Worm (Caenorhabditis elegans) whole organism, L1 larva: ENCODE measurements around the gene lir-1.
A peak's percentile ranks its signal among the peaks of the same experiment; 100 is the strongest.

Source experiments
- C16A3.4 ChIP-seq: fragments of 150-350 bp; optimal IDR thresholded peaks from 2 replicates; lab custom pipeline; 2014; ENCODE audit warnings: missing biosample characterization, missing genetic modification characterization
- C34B4.2 ChIP-seq: sonication (generic microtip); optimal IDR thresholded peaks from 2 replicates; lab custom pipeline; 2017; ENCODE audit warnings: mild to moderate bottlenecking, missing genetic modification characterization, missing compliant biosample characterization
- F16B12.6 ChIP-seq: fragments of 150-350 bp; optimal IDR thresholded peaks from 2 replicates; lab custom pipeline; 2014; ENCODE audit warnings: missing biosample characterization, missing genetic modification characterization
- Y116A8C.19 ChIP-seq: sonication (generic microtip); optimal IDR thresholded peaks from 2 replicates; lab custom pipeline; 2016; ENCODE audit warnings: missing compliant biosample characterization, missing genetic modification characterization, borderline replicate concordance
- ama-1 ChIP-seq: fragments of 150-350 bp; optimal IDR thresholded peaks from 2 replicates; lab custom pipeline; 2014
- blmp-1 ChIP-seq: fragments of 150-350 bp; optimal IDR thresholded peaks from 2 replicates; lab custom pipeline; 2014; ENCODE audit warnings: missing biosample characterization, missing genetic modification characterization
- ceh-8 ChIP-seq: fragments of 200-800 bp; sonication (Bioruptor generic); optimal IDR thresholded peaks from 2 replicates; lab custom pipeline; 2018; ENCODE audit warnings: mild to moderate bottlenecking, missing genetic modification characterization, moderate library complexity, missing compliant biosample characterization
- dpl-1 ChIP-seq, 3 experiments: fragments of 150-350 bp in 2 of 3; sonication (generic microtip) in 1 of 3; optimal IDR thresholded peaks; 2 replicates each; lab custom pipeline; 2014 to 2017; ENCODE audit warnings: missing biosample characterization in 3 of 3, missing genetic modification characterization in 3 of 3, missing genetic modification reagents in 3 of 3
- efl-1 ChIP-seq, 4 experiments: fragments of 150-350 bp; optimal IDR thresholded peaks in 3 of 4; peaks in 1 of 4; 1 replicate in 1 of 4; 2 replicates in 3 of 4; lab custom pipeline; 2014; ENCODE audit warnings: missing biosample characterization in 2 of 4, missing genetic modification characterization in 2 of 4, missing genetic modification reagents in 2 of 4
- efl-3 ChIP-seq: fragments of 200-800 bp; sonication (Bioruptor generic); optimal IDR thresholded peaks from 2 replicates; lab custom pipeline; 2018; ENCODE audit warnings: mild to moderate bottlenecking, missing genetic modification characterization, missing compliant biosample characterization
- egl-13 ChIP-seq: sonication (generic microtip); optimal IDR thresholded peaks from 2 replicates; lab custom pipeline; 2016; ENCODE audit warnings: missing genotype, missing genetic modification reagents, missing genetic modification characterization, missing compliant biosample characterization
- egl-27 ChIP-seq, 2 experiments: fragments of 150-350 bp in 1 of 2; sonication (generic microtip); optimal IDR thresholded peaks; 3 replicates each; lab custom pipeline; 2017 to 2018; ENCODE audit warnings: missing biosample characterization in 2 of 2, missing genetic modification characterization in 2 of 2, missing genetic modification reagents in 2 of 2
- elt-3 ChIP-seq, 6 experiments: fragments of 150-350 bp in 1 of 6; sonication (generic microtip); optimal IDR thresholded peaks; 2 replicates each; lab custom pipeline; 2017 to 2018; ENCODE audit warnings: missing biosample characterization in 6 of 6, missing genetic modification characterization in 6 of 6, inconsistent platforms in 1 of 6
- ets-5 ChIP-seq: fragments of 200-800 bp; sonication (Bioruptor generic); IDR thresholded peaks from 2 replicates; pipeline ENCODE4 v1.3.6; 2022; ENCODE audit warnings: missing genetic modification characterization, missing compliant biosample characterization
- grh-1 ChIP-seq: fragments of 200-800 bp; sonication (Bioruptor generic); IDR thresholded peaks from 2 replicates; pipeline ENCODE4 v1.3.6; 2022; ENCODE audit warnings: missing genetic modification reagents, missing genetic modification characterization, missing compliant biosample characterization
- hlh-4 ChIP-seq: sonication (generic microtip); optimal IDR thresholded peaks from 2 replicates; lab custom pipeline; 2016; ENCODE audit warnings: mild to moderate bottlenecking, missing genetic modification characterization, missing compliant biosample characterization
- hpl-2 ChIP-seq: fragments of 150-350 bp; optimal IDR thresholded peaks from 2 replicates; lab custom pipeline; 2014; ENCODE audit warnings: missing biosample characterization, missing genetic modification reagents, missing genetic modification characterization
- irx-1 ChIP-seq: sonication (generic microtip); optimal IDR thresholded peaks from 2 replicates; lab custom pipeline; 2016; ENCODE audit warnings: missing genetic modification characterization, missing compliant biosample characterization
- lin-13 ChIP-seq: fragments of 150-350 bp; optimal IDR thresholded peaks from 2 replicates; lab custom pipeline; 2014; ENCODE audit warnings: missing biosample characterization, missing genetic modification reagents, missing genetic modification characterization
- lin-14 ChIP-seq: fragments of 200-800 bp; sonication (Bioruptor generic); optimal IDR thresholded peaks from 2 replicates; lab custom pipeline; 2018; ENCODE audit warnings: mild to moderate bottlenecking, missing genetic modification characterization, moderate library complexity, missing compliant biosample characterization
- lin-15B ChIP-seq: fragments of 150-350 bp; sonication (generic microtip); optimal IDR thresholded peaks from 3 replicates; lab custom pipeline; 2014; ENCODE audit warnings: missing biosample characterization, missing genetic modification characterization
- lin-35 ChIP-seq, 2 experiments: fragments of 150-350 bp; optimal IDR thresholded peaks; 2 replicates each; lab custom pipeline; 2014; ENCODE audit warnings: missing biosample characterization in 2 of 2, missing genetic modification characterization in 2 of 2, missing genetic modification reagents in 2 of 2
- lsy-2 ChIP-seq, 2 experiments: fragments of 150-350 bp; optimal IDR thresholded peaks; 2 replicates each; lab custom pipeline; 2014; ENCODE audit warnings: missing biosample characterization in 2 of 2, missing genetic modification characterization in 2 of 2
- mdl-1 ChIP-seq, 2 experiments: fragments of 150-350 bp; optimal IDR thresholded peaks; 2 replicates each; lab custom pipeline; 2014 to 2017; ENCODE audit warnings: missing biosample characterization in 2 of 2, missing genetic modification characterization in 2 of 2, inconsistent platforms in 1 of 2
- mef-2 ChIP-seq: fragments of 150-350 bp; optimal IDR thresholded peaks from 2 replicates; lab custom pipeline; 2014; ENCODE audit warnings: missing biosample characterization, missing genetic modification characterization
- mep-1 ChIP-seq: fragments of 150-350 bp; optimal IDR thresholded peaks from 2 replicates; lab custom pipeline; 2014; ENCODE audit warnings: missing biosample characterization, missing genetic modification characterization
- nhr-12 ChIP-seq: sonication (generic microtip); optimal IDR thresholded peaks from 2 replicates; lab custom pipeline; 2017; ENCODE audit warnings: missing biosample characterization, missing genetic modification characterization
- nhr-19 ChIP-seq: fragments of 200-800 bp; sonication (Bioruptor generic); conservative IDR thresholded peaks from 2 replicates; pipeline ENCODE4 v1.3.6; 2022; ENCODE audit warnings: missing genetic modification characterization, missing compliant biosample characterization
- nhr-20 ChIP-seq: sonication (generic microtip); optimal IDR thresholded peaks from 2 replicates; lab custom pipeline; 2016; ENCODE audit warnings: mild to moderate bottlenecking, missing genetic modification characterization, missing compliant biosample characterization
- nhr-237 ChIP-seq: fragments of 150-350 bp; optimal IDR thresholded peaks from 2 replicates; lab custom pipeline; 2014; ENCODE audit warnings: missing biosample characterization, missing genetic modification characterization
- nhr-28 ChIP-seq: fragments of 150-350 bp; optimal IDR thresholded peaks from 2 replicates; lab custom pipeline; 2014; ENCODE audit warnings: missing biosample characterization, missing genetic modification characterization
- nhr-47 ChIP-seq: sonication (generic microtip); optimal IDR thresholded peaks from 2 replicates; lab custom pipeline; 2016; ENCODE audit warnings: mild to moderate bottlenecking, missing genetic modification characterization, moderate library complexity, missing compliant biosample characterization
- nhr-71 ChIP-seq: sonication (generic microtip); optimal IDR thresholded peaks from 2 replicates; lab custom pipeline; 2016; ENCODE audit warnings: mild to moderate bottlenecking, missing genetic modification characterization, moderate library complexity, missing compliant biosample characterization
- nhr-85 ChIP-seq: sonication (generic microtip); peaks from one replicate; lab custom pipeline; 2016; ENCODE audit warnings: missing genetic modification characterization, inconsistent platforms, missing compliant biosample characterization
- nhr-90 ChIP-seq: sonication (generic microtip); optimal IDR thresholded peaks from 2 replicates; lab custom pipeline; 2016; ENCODE audit warnings: mild to moderate bottlenecking, missing genetic modification characterization, missing compliant biosample characterization; ENCODE audit not compliant: poor library complexity
- pag-3 ChIP-seq: sonication (generic microtip); optimal IDR thresholded peaks from 2 replicates; lab custom pipeline; 2017; ENCODE audit warnings: missing genetic modification characterization, mild to moderate bottlenecking, missing compliant biosample characterization, antibody characterized with exemption, borderline replicate concordance; ENCODE audit not compliant: insufficient read depth
- pax-3 ChIP-seq: fragments of 200-800 bp; sonication (Bioruptor generic); optimal IDR thresholded peaks from 2 replicates; lab custom pipeline; 2018; ENCODE audit warnings: mild to moderate bottlenecking, missing genetic modification characterization, moderate library complexity, missing compliant biosample characterization
- snpc-4 ChIP-seq: fragments of 150-350 bp; optimal IDR thresholded peaks from 2 replicates; lab custom pipeline; 2014; ENCODE audit warnings: missing biosample characterization, missing genetic modification characterization
- snu-23 ChIP-seq: sonication (generic microtip); optimal IDR thresholded peaks from 2 replicates; lab custom pipeline; 2016; ENCODE audit warnings: missing genetic modification characterization, missing compliant biosample characterization
- sup-37 ChIP-seq: fragments of 200-800 bp; sonication (Bioruptor generic); optimal IDR thresholded peaks from 2 replicates; lab custom pipeline; 2018; ENCODE audit warnings: mild to moderate bottlenecking, missing genetic modification characterization, missing compliant biosample characterization
- swsn-7 ChIP-seq: sonication (generic microtip); optimal IDR thresholded peaks from 2 replicates; lab custom pipeline; 2016; ENCODE audit warnings: missing genetic modification characterization, missing compliant biosample characterization
- tbx-2 ChIP-seq: sonication (generic microtip); optimal IDR thresholded peaks from 2 replicates; lab custom pipeline; 2016; ENCODE audit warnings: missing genetic modification characterization, missing compliant biosample characterization
- tlp-1 ChIP-seq: fragments of 150-350 bp; optimal IDR thresholded peaks from 2 replicates; lab custom pipeline; 2014; ENCODE audit warnings: missing biosample characterization, missing genetic modification characterization
- unc-130 ChIP-seq: fragments of 150-350 bp; optimal IDR thresholded peaks from 2 replicates; lab custom pipeline; 2017; ENCODE audit warnings: missing biosample characterization, missing genetic modification characterization, inconsistent platforms
- unc-30 ChIP-seq: sonication (generic microtip); optimal IDR thresholded peaks from 2 replicates; lab custom pipeline; 2017; ENCODE audit warnings: missing biosample characterization, missing genetic modification characterization
- unc-86 ChIP-seq: sonication (generic microtip); optimal IDR thresholded peaks from 2 replicates; lab custom pipeline; 2016; ENCODE audit warnings: missing genetic modification characterization, missing compliant biosample characterization
- unc-98 ChIP-seq: fragments of 200-800 bp; sonication (Bioruptor generic); IDR thresholded peaks from 2 replicates; pipeline ENCODE4 v1.3.6; 2022; ENCODE audit warnings: missing genetic modification characterization, missing compliant biosample characterization
- vab-15 ChIP-seq: sonication (generic microtip); optimal IDR thresholded peaks from 2 replicates; lab custom pipeline; 2017; ENCODE audit warnings: missing genotype, mild to moderate bottlenecking, missing genetic modification characterization, missing compliant biosample characterization
- ztf-11 ChIP-seq, 2 experiments: sonication (generic microtip); optimal IDR thresholded peaks; 2 replicates each; lab custom pipeline; 2016 to 2017; ENCODE audit warnings: missing genetic modification characterization in 2 of 2, missing biosample characterization in 1 of 2, missing compliant biosample characterization in 1 of 2

lir-1 gene

DNA sequence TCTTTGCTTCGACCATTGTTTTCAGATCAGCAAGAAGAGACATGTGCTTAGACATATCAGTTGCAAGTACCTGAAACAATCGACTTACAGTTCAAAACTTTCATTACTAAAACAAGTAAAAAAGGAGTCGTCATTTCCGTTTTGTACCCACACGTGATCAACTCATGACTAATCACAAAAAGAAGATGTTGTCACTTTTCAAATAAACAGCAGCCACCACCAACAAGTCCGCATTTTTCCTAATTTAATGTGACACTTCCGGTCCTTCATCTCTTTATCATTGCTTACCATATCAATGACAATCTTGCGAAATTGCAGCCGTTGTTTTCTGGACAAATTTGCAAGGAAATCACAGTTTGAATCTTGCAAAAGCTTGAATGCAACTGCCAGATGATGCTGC is 43.2 kb upstream of the lir-1 start:
- TF ChIP-seq tbx-2 (tag; lab: Kevin White, UChicago) (peak; percentile 63), nhr-20 (tag; lab: Kevin White, UChicago) (peak; percentile 55), nhr-47 (tag; lab: Kevin White, UChicago) (peak; percentile 19), lsy-2 (tag; optimal IDR thresholded peaks at IDR 0.05; lab: Kevin White, UChicago) (peak in 1 of 2 experiments; percentile 16), unc-86 (no peak), grh-1 (peak; percentile 62; the same call in 1 of the 2 replicates), dpl-1 (GFP tag; optimal IDR thresholded peaks at IDR 0.05; lab: Kevin White, UChicago) (peak in 1 of 3 experiments; percentile 1), sup-37 (GFP tag; lab: Kevin White, UChicago) (no peak), F16B12.6 (no peak), nhr-71 (tag; lab: Kevin White, UChicago) (peak; percentile 63), nhr-90 (tag; lab: Kevin White, UChicago) (peak; percentile 70), unc-30 (tag; lab: Kevin White, UChicago) (no peak), nhr-12 (no peak), elt-3 (tag; optimal IDR thresholded peaks at IDR 0.05; lab: Kevin White, UChicago) (peak in 4 of 6 experiments; percentile 36 to 80 (median 54)), ets-5 (GFP tag; lab: Robert Waterston, UW) (no peak), efl-1 (optimal IDR thresholded peaks at IDR 0.05; lab: Kevin White, UChicago) (no peak), efl-1 (GFP tag; optimal IDR thresholded peaks at IDR 0.05 in 1 of 2; lab: Kevin White, UChicago) (peak in 1 of 2 experiments; percentile 31), unc-130 (peak; percentile 65), mdl-1 (tag; optimal IDR thresholded peaks at IDR 0.05; lab: Kevin White, UChicago) (peak in 1 of 2 experiments; percentile 6), lin-35 (GFP tag; optimal IDR thresholded peaks at IDR 0.05; lab: Kevin White, UChicago) (peak in 1 of 2 experiments; percentile 57), nhr-19 (GFP tag; lab: Robert Waterston, UW) (peak; percentile 52), lin-14 (GFP tag; lab: Kevin White, UChicago) (peak; percentile 62), blmp-1 (tag; lab: Kevin White, UChicago) (peak; percentile 71), pax-3 (tag; lab: Kevin White, UChicago) (no peak), nhr-85 (tag; lab: Kevin White, UChicago) (peak; percentile 78), snu-23 (GFP tag; lab: Kevin White, UChicago) (peak; percentile 46), lin-15B (tag; lab: Kevin White, UChicago) (no peak), swsn-7 (tag; lab: Kevin White, UChicago) (no peak), mep-1 (no peak)

DNA sequence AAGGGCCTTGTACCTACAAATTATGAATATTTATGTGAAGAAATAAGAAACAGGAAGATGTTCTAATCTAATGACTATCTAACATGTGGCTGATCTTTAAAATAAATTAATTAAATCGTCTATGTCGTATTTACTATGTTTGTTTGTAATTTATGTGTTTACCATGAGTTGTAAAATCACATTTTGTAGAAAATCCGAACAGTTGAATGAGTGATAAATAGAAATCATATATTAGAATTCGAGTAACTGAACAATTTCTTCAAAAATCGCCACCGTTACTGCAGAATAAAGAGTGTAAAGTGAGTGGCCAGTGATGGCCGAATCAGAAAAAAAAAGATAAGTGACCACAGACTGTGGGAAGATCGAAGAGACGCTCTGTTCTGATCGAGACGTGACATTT is 41.8 kb upstream of the lir-1 start:
- TF ChIP-seq unc-98 (GFP tag; lab: Robert Waterston, UW): no peak
- TF ChIP-seq egl-27 (tag; optimal IDR thresholded peaks at IDR 0.05; lab: Kevin White, UChicago): no peak
- TF ChIP-seq lin-13 (GFP tag; lab: Kevin White, UChicago): no peak
- TF ChIP-seq ztf-11 (tag; optimal IDR thresholded peaks at IDR 0.05; lab: Kevin White, UChicago): no peak
- no peak for TF ChIP-seq C16A3.4
- no peak for TF ChIP-seq Y116A8C.19 (tag; lab: Kevin White, UChicago)
- no peak for TF ChIP-seq lin-14 (GFP tag; lab: Kevin White, UChicago)
- no peak for TF ChIP-seq efl-3
- no peak for TF ChIP-seq grh-1
- TF ChIP-seq vab-15 (tag; lab: Kevin White, UChicago): no peak
- TF ChIP-seq, all 84 proteins: peak for 0

DNA sequence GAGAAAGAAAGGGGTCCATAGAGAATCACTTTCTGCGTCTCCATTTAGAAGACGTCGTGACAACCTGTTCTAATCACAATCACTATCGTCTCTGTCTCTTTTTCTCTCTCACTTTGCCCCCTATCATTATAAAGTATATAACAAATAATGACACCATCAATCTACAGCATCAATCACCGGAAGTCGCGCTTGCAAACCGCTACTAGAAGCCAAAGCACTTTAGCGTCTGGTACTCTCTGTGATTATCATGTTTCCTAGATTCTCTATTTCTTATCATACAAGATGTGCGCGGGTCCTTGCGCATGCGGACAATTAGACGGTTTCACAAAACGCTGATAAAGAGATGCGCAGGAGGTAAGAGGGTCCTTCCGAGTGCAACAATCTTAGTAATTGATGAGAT is 40.6 kb upstream of the lir-1 start:
- no peak for TF ChIP-seq ama-1 (lab: Kevin White, UChicago)
- no peak for TF ChIP-seq C34B4.2 (tag; lab: Kevin White, UChicago)
- TF ChIP-seq nhr-237 (tag; lab: Kevin White, UChicago): no peak
- no peak for TF ChIP-seq snpc-4 (tag; lab: Kevin White, UChicago)
- no peak for TF ChIP-seq mef-2 (tag; lab: Kevin White, UChicago)
- TF ChIP-seq hpl-2 (GFP tag; lab: Kevin White, UChicago): no peak
- no peak for TF ChIP-seq irx-1 (tag; lab: Kevin White, UChicago)
- TF ChIP-seq pax-3 (tag; lab: Kevin White, UChicago): no peak
- TF ChIP-seq nhr-19 (GFP tag; lab: Robert Waterston, UW): peak; percentile 25; the same call in 1 of the 2 replicates
- TF ChIP-seq lin-14 (GFP tag; lab: Kevin White, UChicago): peak; percentile 9
- no peak for TF ChIP-seq unc-86
- TF ChIP-seq ceh-8 (GFP tag; lab: Kevin White, UChicago): no peak
- no peak for TF ChIP-seq sup-37 (GFP tag; lab: Kevin White, UChicago)
- TF ChIP-seq egl-13: no peak
- TF ChIP-seq ets-5 (GFP tag; lab: Robert Waterston, UW): no peak
- TF ChIP-seq tbx-2 (tag; lab: Kevin White, UChicago): peak; percentile 37
- no peak for TF ChIP-seq pag-3
- TF ChIP-seq hlh-4 (tag; lab: Kevin White, UChicago): no peak
- TF ChIP-seq tlp-1 (tag; lab: Kevin White, UChicago): no peak
- TF ChIP-seq nhr-28 (tag; lab: Kevin White, UChicago): no peak
